Fruit fly (Drosophila melanogaster): ENCODE measurements around the gene CG13474.
A peak's percentile ranks its signal among the peaks of the same experiment; 100 is the strongest.

Gene CG13474

DNA sequence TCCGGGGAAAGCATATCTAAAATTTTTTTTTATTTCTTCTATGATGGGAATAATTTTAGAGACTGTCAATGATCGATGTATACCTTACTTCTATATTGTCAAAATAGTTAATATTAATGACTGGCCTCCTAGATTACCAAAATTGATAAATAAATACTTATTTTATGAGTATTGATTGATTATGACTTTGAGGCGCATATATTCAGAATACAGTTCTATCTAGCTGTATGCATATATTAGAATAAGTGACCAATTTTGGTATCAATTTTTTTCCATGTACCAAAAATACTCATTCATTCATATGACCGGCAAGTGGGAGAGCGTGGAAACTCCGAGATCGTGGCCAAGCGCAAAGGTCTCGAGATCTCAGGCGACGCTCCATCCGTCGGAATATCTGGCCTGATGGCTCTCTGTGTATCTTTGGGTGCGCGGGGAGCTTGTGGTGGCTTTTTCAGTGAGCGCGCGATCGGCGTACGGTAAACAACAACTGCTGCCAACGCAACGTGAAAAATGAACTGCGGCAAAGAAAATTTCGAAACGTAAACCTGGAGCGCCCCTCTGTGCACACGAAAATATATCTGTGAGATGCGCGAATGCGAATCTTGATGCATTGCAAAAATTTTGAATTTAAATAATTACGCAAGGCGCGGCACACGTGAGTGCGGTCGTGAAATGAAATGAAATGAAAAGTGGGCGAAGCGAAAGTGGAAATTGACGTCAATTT lies 24.4 kb downstream of the CG13474 start, which contains the start of the genes CG43121 and ome (continued):
- TF ChIP-seq Atf3 (GFP tag; optimal IDR thresholded peaks at IDR 0.05) (no peak), hkb (optimal IDR thresholded peaks at IDR 0.05) (no peak), hkb (GFP tag; IDR thresholded peaks at IDR 0.05) (peak; percentile 58; the same call in 1 of the 2 replicates), CG12071 (GFP tag; optimal IDR thresholded peaks at IDR 0.05) (peak; percentile 59), CG14860 (GFP tag; IDR thresholded peaks at IDR 0.05; ENCODE audit: partially characterized antibody) (no peak), tap (tag; optimal IDR thresholded peaks at IDR 0.05) (peak; percentile 35), pzg (GFP tag; optimal IDR thresholded peaks at IDR 0.05) (no peak), CG1529 (GFP tag; optimal IDR thresholded peaks at IDR 0.05) (peak; percentile 5), slbo (GFP tag; IDR thresholded peaks at IDR 0.05) (peak; percentile 25; the same call in 1 of the 2 replicates), CG11093 (GFP tag; IDR thresholded peaks at IDR 0.05) (no peak), caup (GFP tag; optimal IDR thresholded peaks at IDR 0.05; ENCODE audit: severe bottlenecking) (peak; percentile 62), Gug (GFP tag; IDR thresholded peaks at IDR 0.05) (no peak), Jarid2 (GFP tag; optimal IDR thresholded peaks at IDR 0.05) (peak; percentile 55), Xrp1 (GFP tag; IDR thresholded peaks at IDR 0.05) (peak; percentile 29; the same call in 1 of the 2 replicates), CG17186 (GFP tag; optimal IDR thresholded peaks at IDR 0.05) (no peak), CG13624 (GFP tag; optimal IDR thresholded peaks at IDR 0.05) (peak; percentile 12), emc (GFP tag; optimal IDR thresholded peaks at IDR 0.05) (no peak), Dp (GFP tag; optimal IDR thresholded peaks at IDR 0.05) (no peak), Lpt (GFP tag; optimal IDR thresholded peaks at IDR 0.05) (no peak), oc (tag; optimal IDR thresholded peaks at IDR 0.05) (peak; percentile 38), Sin3A (optimal IDR thresholded peaks at IDR 0.05) (no peak), Bgb (GFP tag; IDR thresholded peaks at IDR 0.05; ENCODE audit: partially characterized antibody) (peak; percentile 35; the same call in 1 of the 2 replicates), NK7.1 (GFP tag; optimal IDR thresholded peaks at IDR 0.05) (no peak), Ptx1 (GFP tag; IDR thresholded peaks at IDR 0.05) (no peak), CG42726 (GFP tag; IDR thresholded peaks at IDR 0.05; ENCODE audit: partially characterized antibody) (0 out of 2 replicates have a peak, but pooled peaks have one; percentile 12), en (GFP tag; optimal IDR thresholded peaks at IDR 0.05) (no peak), ac (GFP tag; optimal IDR thresholded peaks at IDR 0.05) (no peak), Bdp1 (GFP tag; optimal IDR thresholded peaks at IDR 0.05) (peak; percentile 20), CG17385 (GFP tag; optimal IDR thresholded peaks at IDR 0.05) (peak; percentile 28), CG11696 (GFP tag; IDR thresholded peaks at IDR 0.05) (no peak), gsb (GFP tag; IDR thresholded peaks at IDR 0.05) (no peak), ATbp (GFP tag; optimal IDR thresholded peaks at IDR 0.05) (peak; percentile 17), CG34224 (GFP tag; IDR thresholded peaks at IDR 0.05; ENCODE audit: partially characterized antibody) (no peak), lola (GFP tag; optimal IDR thresholded peaks at IDR 0.05) (no peak), stc (GFP tag; IDR thresholded peaks at IDR 0.05) (peak; percentile 43; the same call in 1 of the 2 replicates), trem (tag; optimal IDR thresholded peaks at IDR 0.05) (no peak), sens-2 (GFP tag; IDR thresholded peaks at IDR 0.05) (0 out of 2 replicates have a peak, but pooled peaks have one; percentile 17), D19B (GFP tag; optimal IDR thresholded peaks at IDR 0.05) (no peak), CG12391 (tag; optimal IDR thresholded peaks at IDR 0.05) (peak; percentile 39), Med (GFP tag) (peak; percentile 85), CG2120 (GFP tag; optimal IDR thresholded peaks at IDR 0.05) (peak; percentile 20), CG14014 (GFP tag; IDR thresholded peaks at IDR 0.05) (0 out of 2 replicates have a peak, but pooled peaks have one; percentile 41), sr (GFP tag; IDR thresholded peaks at IDR 0.05) (0 out of 3 replicates have a peak, but pooled peaks have one; percentile 47), NC2α (GFP tag; optimal IDR thresholded peaks at IDR 0.05) (no peak), CG15269 (tag; optimal IDR thresholded peaks at IDR 0.05) (peak; percentile 28), CG8924 (tag; optimal IDR thresholded peaks at IDR 0.05) (peak; percentile 6), CG10543 (GFP tag; optimal IDR thresholded peaks at IDR 0.05) (peak; percentile 83), fru (optimal IDR thresholded peaks at IDR 0.05) (no peak), ro (GFP tag; IDR thresholded peaks at IDR 0.05) (no peak), CG12942 (GFP tag; optimal IDR thresholded peaks at IDR 0.05) (no peak)

Data from whole organism, embryonic.